Fruit fly (Drosophila melanogaster): ENCODE results near the gene CG31465.

CG31465 gene

DNA sequence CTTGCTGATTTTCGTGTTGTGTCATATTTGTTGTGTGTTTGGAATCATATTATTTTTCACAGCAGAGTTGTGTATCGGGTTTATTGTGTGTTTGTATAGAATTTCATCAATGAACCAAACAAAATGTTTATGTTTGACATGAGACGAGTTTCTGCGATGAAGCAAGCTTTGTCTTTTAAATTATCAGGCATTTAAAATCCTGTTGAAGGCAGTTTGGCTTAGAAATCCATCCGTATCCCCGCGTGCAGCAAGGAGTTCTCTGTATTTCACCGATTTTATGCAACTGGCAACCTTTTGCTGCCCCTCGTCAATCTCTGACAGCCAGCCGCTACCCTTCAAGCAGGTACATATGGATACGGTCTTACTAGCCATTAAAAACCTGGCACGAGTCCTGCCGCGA, 12.8 kb upstream of the CG31465 start, which contains the start of the genes CG6569 and Cby:
TSS of gene CG6569 (minus strand) at position 101 of the 400 bp plus-strand sequence.
TSS of gene Cby (plus strand) at position 185 of the 400 bp plus-strand sequence.
- TF ChIP-seq CG3407 (GFP tag; optimal IDR thresholded peaks at IDR 0.05) (no peak), CG34422 (GFP tag; IDR thresholded peaks at IDR 0.05) (no peak)

DNA sequence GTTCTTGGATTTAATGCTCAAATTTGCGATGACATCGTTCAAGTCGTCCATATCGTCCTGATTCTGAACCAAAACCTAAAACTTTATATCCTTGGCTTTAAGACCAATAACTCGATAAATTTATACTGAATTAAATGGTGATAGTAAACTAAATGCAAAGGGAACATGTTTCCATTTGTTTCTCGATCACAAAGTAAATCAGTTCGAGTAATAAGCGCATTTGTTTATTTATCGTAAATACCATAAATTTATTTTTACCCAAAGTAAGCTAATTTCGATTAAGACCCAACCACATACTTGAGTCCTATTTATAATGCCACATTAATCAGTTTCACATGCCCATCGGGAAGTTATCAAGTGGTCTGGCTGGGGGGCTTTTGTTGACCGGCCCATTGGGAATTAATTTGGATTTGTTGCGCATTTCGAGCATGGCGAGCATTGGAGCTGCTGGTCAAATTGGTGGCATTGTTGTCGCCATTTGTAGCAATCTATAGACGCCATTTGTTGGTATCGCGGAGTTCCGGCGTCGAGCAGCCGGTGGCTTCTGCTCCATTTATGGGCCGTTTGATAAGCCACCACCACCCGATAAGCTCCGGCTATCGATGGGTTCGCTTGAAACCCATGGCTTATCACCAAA, 11.0 kb upstream of the CG31465 start, which contains the start of gene CG31174:
TSS of gene CG31174 (minus strand) at position 51 of the 637 bp plus-strand sequence.
- TF ChIP-seq CG9817 (tag; optimal IDR thresholded peaks at IDR 0.05) (no peak), CG6813 (GFP tag; optimal IDR thresholded peaks at IDR 0.05) (no peak), gsb-n (tag; optimal IDR thresholded peaks at IDR 0.05) (no peak), run (tag; optimal IDR thresholded peaks at IDR 0.05) (peak; percentile 38), CG30020 (tag; optimal IDR thresholded peaks at IDR 0.05) (no peak), ci (GFP tag; IDR thresholded peaks at IDR 0.05) (peak; percentile 19; the same call in 1 of the 3 replicates), oc (tag; optimal IDR thresholded peaks at IDR 0.05) (no peak), CG9437 (GFP tag; optimal IDR thresholded peaks at IDR 0.05) (no peak), Dek (tag; optimal IDR thresholded peaks at IDR 0.05) (no peak), Aef1 (GFP tag; IDR thresholded peaks at IDR 0.05) (no peak), sug (tag; optimal IDR thresholded peaks at IDR 0.05) (peak; percentile 97), Spps (tag; optimal IDR thresholded peaks at IDR 0.05) (no peak), Myb (GFP tag; optimal IDR thresholded peaks at IDR 0.05) (no peak), CG43689 (GFP tag; IDR thresholded peaks at IDR 0.05) (no peak), Sin3A (optimal IDR thresholded peaks at IDR 0.05) (no peak), H15 (GFP tag; IDR thresholded peaks at IDR 0.05) (no peak), CG13296 (GFP tag; optimal IDR thresholded peaks at IDR 0.05) (no peak), CG12104 (GFP tag; optimal IDR thresholded peaks at IDR 0.05) (no peak), CG30431 (GFP tag; optimal IDR thresholded peaks at IDR 0.05) (no peak), CG1233 (GFP tag; optimal IDR thresholded peaks at IDR 0.05) (no peak), CG13287 (GFP tag; IDR thresholded peaks at IDR 0.05; ENCODE audit: partially characterized antibody) (no peak), kah (GFP tag; optimal IDR thresholded peaks at IDR 0.05) (no peak), CG18476 (GFP tag; optimal IDR thresholded peaks at IDR 0.05) (no peak), CG7987 (GFP tag; optimal IDR thresholded peaks at IDR 0.05) (no peak), NFAT (GFP tag; IDR thresholded peaks at IDR 0.05) (no peak), NfI (GFP tag; optimal IDR thresholded peaks at IDR 0.05) (no peak), CG2199 (GFP tag; IDR thresholded peaks at IDR 0.05) (no peak), CG32767 (GFP tag; IDR thresholded peaks at IDR 0.05) (no peak), vnd (GFP tag; IDR thresholded peaks at IDR 0.05; ENCODE audit: partially characterized antibody) (0 out of 3 replicates have a peak, but pooled peaks have one; percentile 14), pnt (GFP tag; optimal IDR thresholded peaks at IDR 0.05) (no peak), gce (GFP tag; IDR thresholded peaks at IDR 0.05) (no peak), slbo (GFP tag; IDR thresholded peaks at IDR 0.05) (no peak), NK7.1 (GFP tag; optimal IDR thresholded peaks at IDR 0.05) (no peak), CG17328 (GFP tag; IDR thresholded peaks at IDR 0.05) (no peak), Kr (GFP tag; optimal IDR thresholded peaks at IDR 0.05) (no peak), btn (GFP tag; optimal IDR thresholded peaks at IDR 0.05) (no peak), repo (GFP tag; optimal IDR thresholded peaks at IDR 0.05) (no peak), CG1792 (GFP tag; optimal IDR thresholded peaks at IDR 0.05) (no peak), CG32772 (GFP tag; IDR thresholded peaks at IDR 0.05) (no peak), exex (tag; optimal IDR thresholded peaks at IDR 0.05) (peak; percentile 83), CG10209 (GFP tag; optimal IDR thresholded peaks at IDR 0.05) (no peak), bab2 (GFP tag; optimal IDR thresholded peaks at IDR 0.05) (no peak), CrebB (tag; optimal IDR thresholded peaks at IDR 0.05) (no peak), bigmax (GFP tag; optimal IDR thresholded peaks at IDR 0.05) (no peak), unpg (GFP tag; optimal IDR thresholded peaks at IDR 0.05) (no peak), Hand (GFP tag; optimal IDR thresholded peaks at IDR 0.05) (no peak), Bgb (GFP tag; IDR thresholded peaks at IDR 0.05; ENCODE audit: partially characterized antibody) (no peak)
